Worm (Caenorhabditis elegans) whole organism, young adult: ENCODE results near the gene gly-3.

ENCODE experiments used
- B0336.3 ChIP-seq: fragments of 200-800 bp; sonication (Bioruptor generic); IDR thresholded peaks from 2 replicates; pipeline ENCODE4 v1.3.6; 2022; ENCODE audit warnings: missing genetic modification characterization, missing compliant biosample characterization
- Y79H2A.3 ChIP-seq: fragments of 200-800 bp; sonication (Bioruptor generic); conservative IDR thresholded peaks from 2 replicates; pipeline ENCODE4 v1.3.6; 2022; ENCODE audit warnings: missing genetic modification reagents, missing genetic modification characterization, missing compliant biosample characterization
- Y95B8A.8 ChIP-seq: fragments of 200-800 bp; sonication (Bioruptor generic); IDR thresholded peaks from 2 replicates; pipeline ENCODE4 v1.3.6; 2022; ENCODE audit warnings: missing genetic modification reagents, missing genetic modification characterization, missing compliant biosample characterization
- ccch-3 ChIP-seq: fragments of 200-800 bp; sonication (Bioruptor generic); optimal IDR thresholded peaks from 2 replicates; lab custom pipeline; 2018; ENCODE audit warnings: mild to moderate bottlenecking, missing genetic modification characterization, missing compliant biosample characterization
- gei-17 ChIP-seq: fragments of 200-800 bp; sonication (Bioruptor generic); optimal IDR thresholded peaks from 2 replicates; lab custom pipeline; 2018; ENCODE audit warnings: mild to moderate bottlenecking, missing genetic modification characterization, missing compliant biosample characterization
- lag-1 ChIP-seq: fragments of 200-800 bp; sonication (Bioruptor generic); IDR thresholded peaks from 2 replicates; pipeline ENCODE4 v1.3.6; 2022; ENCODE audit warnings: missing genetic modification reagents, missing genetic modification characterization, missing compliant biosample characterization
- lin-35 ChIP-seq, 3 experiments: fragments of 150-350 bp in 2 of 3; sonication (generic microtip) in 1 of 3; optimal IDR thresholded peaks; 2 replicates each; lab custom pipeline; 2014 to 2018; ENCODE audit warnings: missing biosample characterization in 3 of 3, missing genetic modification characterization in 3 of 3, missing genetic modification reagents in 3 of 3
- nhr-120 ChIP-seq: fragments of 200-800 bp; sonication (Bioruptor generic); IDR thresholded peaks from 2 replicates; pipeline ENCODE4 v1.3.6; 2022; ENCODE audit warnings: missing genetic modification characterization, missing compliant biosample characterization
- nhr-179 ChIP-seq: sonication (generic microtip); optimal IDR thresholded peaks from 2 replicates; lab custom pipeline; 2016; ENCODE audit warnings: mild to moderate bottlenecking, missing genetic modification characterization, missing compliant biosample characterization
- pbrm-1 ChIP-seq: fragments of 200-800 bp; sonication (Bioruptor generic); IDR thresholded peaks from 2 replicates; pipeline ENCODE4 v1.3.6; 2022; ENCODE audit warnings: missing genetic modification reagents, missing genetic modification characterization, missing compliant biosample characterization
- somi-1 ChIP-seq: fragments of 200-800 bp; sonication (Bioruptor generic); optimal IDR thresholded peaks from 2 replicates; lab custom pipeline; 2018; ENCODE audit warnings: mild to moderate bottlenecking, missing genetic modification characterization, missing compliant biosample characterization
- unc-62 ChIP-seq: fragments of 150-350 bp; optimal IDR thresholded peaks from 2 replicates; lab custom pipeline; 2014; ENCODE audit warnings: missing biosample characterization, missing genetic modification reagents, missing genetic modification characterization
- ztf-18 ChIP-seq: sonication (generic microtip); optimal IDR thresholded peaks from 2 replicates; lab custom pipeline; 2016; ENCODE audit warnings: missing genotype, mild to moderate bottlenecking, missing genetic modification characterization, missing compliant biosample characterization

DNA sequence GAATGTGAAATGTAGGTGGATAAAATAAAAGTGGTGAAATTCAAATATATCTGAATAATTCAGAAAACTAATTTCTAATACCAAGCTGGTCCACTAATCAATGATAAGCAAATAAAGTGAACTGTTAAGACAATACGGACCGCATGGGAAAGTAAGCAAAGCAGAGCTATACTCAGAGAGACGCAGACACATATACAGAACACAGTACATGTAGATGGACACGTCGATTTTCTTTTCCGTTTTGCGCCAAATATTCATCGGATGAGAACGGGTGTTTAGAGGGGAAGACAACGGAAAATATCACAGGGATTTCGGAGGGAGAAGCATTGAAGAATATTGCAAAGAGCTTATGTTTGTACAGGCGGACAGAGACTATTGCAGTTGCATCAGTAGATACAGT, 8.4 kb upstream of the gly-3 start:
- no peak for TF ChIP-seq ztf-18 (tag; lab: Kevin White, UChicago)
- TF ChIP-seq gei-17 (GFP tag; lab: Kevin White, UChicago), result no peak
- TF ChIP-seq Y95B8A.8 (GFP tag; lab: Robert Waterston, UW), result no peak
- TF ChIP-seq somi-1 (GFP tag; lab: Kevin White, UChicago), result no peak
- no peak for TF ChIP-seq nhr-179 (tag; lab: Kevin White, UChicago)
- no peak for TF ChIP-seq nhr-120 (GFP tag; lab: Robert Waterston, UW)
- TF ChIP-seq Y79H2A.3 (GFP tag; lab: Robert Waterston, UW), result no peak
- TF ChIP-seq B0336.3 (GFP tag; lab: Robert Waterston, UW), result no peak
- no peak for TF ChIP-seq ccch-3 (GFP tag; lab: Kevin White, UChicago)
- no peak for TF ChIP-seq lin-35 (GFP tag; optimal IDR thresholded peaks at IDR 0.05; lab: Kevin White, UChicago)
- no peak for TF ChIP-seq unc-62
- TF ChIP-seq pbrm-1 (GFP tag; lab: Robert Waterston, UW), result no peak
- TF ChIP-seq lag-1, result no peak
